Fruit fly (Drosophila melanogaster): ENCODE data around the gene ex.

Gene ex

dm6 chr2L:468745-469358 lies 37.8 kb downstream of the ex start (continued):
- TF ChIP-seq Tbp (GFP tag; optimal IDR thresholded peaks at IDR 0.05): no peak
- peak; percentile 66; the same call in 2 of the 3 replicates for TF ChIP-seq B-H1 (GFP tag; IDR thresholded peaks at IDR 0.05)
- TF ChIP-seq kni (GFP tag; optimal IDR thresholded peaks at IDR 0.05): peak; percentile 63
- peak; percentile 72 for TF ChIP-seq CrebB (tag; optimal IDR thresholded peaks at IDR 0.05)
- TF ChIP-seq repo (GFP tag; optimal IDR thresholded peaks at IDR 0.05): peak; percentile 51
- TF ChIP-seq CG4820 (GFP tag; optimal IDR thresholded peaks at IDR 0.05): peak; percentile 55
- TF ChIP-seq CG14860 (GFP tag; IDR thresholded peaks at IDR 0.05; ENCODE audit: partially characterized antibody): no peak
- TF ChIP-seq CG33557 (GFP tag; optimal IDR thresholded peaks at IDR 0.05): no peak
- TF ChIP-seq CG7786 (GFP tag; optimal IDR thresholded peaks at IDR 0.05): peak; percentile 81
- peak; percentile 73 for TF ChIP-seq fu2 (GFP tag; optimal IDR thresholded peaks at IDR 0.05)
- TF ChIP-seq en (GFP tag; optimal IDR thresholded peaks at IDR 0.05): peak; percentile 32
- no peak for TF ChIP-seq ab (GFP tag; optimal IDR thresholded peaks at IDR 0.05)
- peak; percentile 47 for TF ChIP-seq Atf3 (GFP tag; optimal IDR thresholded peaks at IDR 0.05)
- TF ChIP-seq hbn (GFP tag; IDR thresholded peaks at IDR 0.05; ENCODE audit: partially characterized antibody): no peak
- TF ChIP-seq btn (GFP tag; optimal IDR thresholded peaks at IDR 0.05): peak; percentile 41
- no peak for TF ChIP-seq CG3726 (GFP tag; IDR thresholded peaks at IDR 0.05)
- TF ChIP-seq ac (GFP tag; optimal IDR thresholded peaks at IDR 0.05): no peak
- TF ChIP-seq CTCF (GFP tag; optimal IDR thresholded peaks at IDR 0.05): peak; percentile 11
- TF ChIP-seq twi (tag; optimal IDR thresholded peaks at IDR 0.05): no peak
- peak; percentile 83 for TF ChIP-seq unpg (GFP tag; optimal IDR thresholded peaks at IDR 0.05)
- no peak for TF ChIP-seq tna (GFP tag; IDR thresholded peaks at IDR 0.05; ENCODE audit: partially characterized antibody)
- TF ChIP-seq fd64A (GFP tag; optimal IDR thresholded peaks at IDR 0.05): peak; percentile 50
- TF ChIP-seq ara (GFP tag; IDR thresholded peaks at IDR 0.05): peak; percentile 55; the same call in 1 of the 2 replicates
- no peak for TF ChIP-seq fd102C (GFP tag; optimal IDR thresholded peaks at IDR 0.05)
- TF ChIP-seq ci (GFP tag; IDR thresholded peaks at IDR 0.05): peak; percentile 91
- TF ChIP-seq her (GFP tag; optimal IDR thresholded peaks at IDR 0.05): peak; percentile 69
- no peak for TF ChIP-seq B-H2 (GFP tag; optimal IDR thresholded peaks at IDR 0.05)
- no peak for TF ChIP-seq CG17912 (GFP tag; optimal IDR thresholded peaks at IDR 0.05)
- TF ChIP-seq Ptx1 (GFP tag; IDR thresholded peaks at IDR 0.05): peak; percentile 84
- TF ChIP-seq sob (GFP tag; IDR thresholded peaks at IDR 0.05): peak; percentile 64; the same call in 1 of the 2 replicates
- TF ChIP-seq CG3281 (GFP tag; optimal IDR thresholded peaks at IDR 0.05): peak; percentile 71
- peak; percentile 97 for TF ChIP-seq sens (GFP tag)
- peak; percentile 55 for TF ChIP-seq CG13123 (GFP tag; optimal IDR thresholded peaks at IDR 0.05)
- TF ChIP-seq CG14710 (tag; optimal IDR thresholded peaks at IDR 0.05): peak; percentile 51
- TF ChIP-seq chn (GFP tag; optimal IDR thresholded peaks at IDR 0.05): peak; percentile 73
- no peak for TF ChIP-seq CG1792 (GFP tag; optimal IDR thresholded peaks at IDR 0.05)
- TF ChIP-seq vvl (GFP tag; IDR thresholded peaks at IDR 0.05): peak; percentile 87
- peak; percentile 40 for TF ChIP-seq nerfin-1 (tag; optimal IDR thresholded peaks at IDR 0.05)
- peak; percentile 60 for TF ChIP-seq CG9932 (GFP tag; IDR thresholded peaks at IDR 0.05)
- peak; percentile 53 for TF ChIP-seq shn (GFP tag; optimal IDR thresholded peaks at IDR 0.05)
- TF ChIP-seq Gsc (GFP tag; IDR thresholded peaks at IDR 0.05): no peak
- no peak for TF ChIP-seq bbx (GFP tag; IDR thresholded peaks at IDR 0.05; ENCODE audit: partially characterized antibody)
- TF ChIP-seq aop (GFP tag; IDR thresholded peaks at IDR 0.05): peak; percentile 37; the same call in 1 of the 2 replicates
- 0 out of 3 replicates have a peak, but pooled peaks have one; percentile 43 for TF ChIP-seq CG11560 (tag; IDR thresholded peaks at IDR 0.05)
- TF ChIP-seq CG16863 (GFP tag; optimal IDR thresholded peaks at IDR 0.05): peak; percentile 79
- TF ChIP-seq CG14441 (GFP tag; IDR thresholded peaks at IDR 0.05): peak; percentile 74
- TF ChIP-seq CG10274 (GFP tag; optimal IDR thresholded peaks at IDR 0.05): peak; percentile 45
- TF ChIP-seq Xrp1 (GFP tag; IDR thresholded peaks at IDR 0.05): peak; percentile 82
- peak; percentile 54; the same call in 1 of the 3 replicates for TF ChIP-seq ken (GFP tag; IDR thresholded peaks at IDR 0.05)
- TF ChIP-seq CG2712 (tag; optimal IDR thresholded peaks at IDR 0.05): peak; percentile 81
- TF ChIP-seq CG8478 (optimal IDR thresholded peaks at IDR 0.05): no peak
- TF ChIP-seq CG7556 (GFP tag; optimal IDR thresholded peaks at IDR 0.05): peak; percentile 72
